Worm (Caenorhabditis elegans): ENCODE data around the gene C01G12.3.

ce11 chrII:14627330-14627729 lies 45.2 kb upstream of the C01G12.3 start, which contains the start of gene tag-297:
- TF ChIP-seq dao-5 (tag; optimal IDR thresholded peaks at IDR 0.05) = no peak
- no peak for TF ChIP-seq W03F9.2 (tag; optimal IDR thresholded peaks at IDR 0.05)
- no peak for TF ChIP-seq him-1 (tag; optimal IDR thresholded peaks at IDR 0.05)

Data from whole organism, L4/young adult.